Worm (Caenorhabditis elegans): ENCODE data around the gene F36A4.4.
A peak's percentile ranks its signal among the peaks of the same experiment; 100 is the strongest.

The F36A4.4 gene

ce11 chrIV:4247770-4248169, 19.6 kb upstream of the F36A4.4 start, which contains the start of gene ama-1:
TSS of gene ama-1 (plus strand) at chrIV:4248070.
- TF ChIP-seq nhr-11 (tag; optimal IDR thresholded peaks at IDR 0.05) (no peak), nhr-6 (tag; optimal IDR thresholded peaks at IDR 0.05) (no peak), crh-2 (tag; optimal IDR thresholded peaks at IDR 0.05) (no peak), ztf-4 (tag; optimal IDR thresholded peaks at IDR 0.05) (no peak), F13H6.1 (tag; optimal IDR thresholded peaks at IDR 0.05) (no peak)

ce11 chrIV:4254989-4255582, 12.3 kb upstream of the F36A4.4 start:
- TF ChIP-seq mbf-1 (tag; optimal IDR thresholded peaks at IDR 0.05) (no peak), mdl-1 (tag; optimal IDR thresholded peaks at IDR 0.05) (no peak), alr-1 (tag; optimal IDR thresholded peaks at IDR 0.05) (no peak), C34F6.9 (tag; optimal IDR thresholded peaks at IDR 0.05) (no peak), skn-1 (tag; optimal IDR thresholded peaks at IDR 0.05) (no peak), ztf-11 (tag; optimal IDR thresholded peaks at IDR 0.05) (no peak), crh-2 (tag; optimal IDR thresholded peaks at IDR 0.05) (no peak), aly-2 (tag; optimal IDR thresholded peaks at IDR 0.05) (no peak), Y55F3AM.14 (GFP tag; optimal IDR thresholded peaks at IDR 0.05) (no peak), snpc-4 (tag; optimal IDR thresholded peaks at IDR 0.05) (no peak), peb-1 (tag; optimal IDR thresholded peaks at IDR 0.05) (no peak), ztf-1 (GFP tag; conservative IDR thresholded peaks at IDR 0.05) (no peak), mab-5 (tag; optimal IDR thresholded peaks at IDR 0.05) (no peak), unc-55 (GFP tag; optimal IDR thresholded peaks at IDR 0.05) (no peak), egl-27 (tag; optimal IDR thresholded peaks at IDR 0.05) (no peak), nhr-23 (tag; optimal IDR thresholded peaks at IDR 0.05) (no peak), nhr-25 (tag; optimal IDR thresholded peaks at IDR 0.05) (no peak), nhr-11 (tag; optimal IDR thresholded peaks at IDR 0.05) (no peak)

- TF ChIP-seq lin-13 (GFP tag; optimal IDR thresholded peaks at IDR 0.05) (no peak), fos-1 (tag; optimal IDR thresholded peaks at IDR 0.05) (peak; percentile 78)
Measured at ce11 chrIV:4259433-4259832, 8.0 kb upstream of the F36A4.4 start.

ce11 chrIV:4262993-4263392, 4.4 kb upstream of the F36A4.4 start, which contains the start of gene col-33:
TSS of gene col-33 (plus strand) at chrIV:4263293.
- TF ChIP-seq sem-4 (tag; optimal IDR thresholded peaks at IDR 0.05), result no peak
- no peak for TF ChIP-seq C34F6.9 (tag; optimal IDR thresholded peaks at IDR 0.05)
- TF ChIP-seq sma-3 (GFP tag; optimal IDR thresholded peaks at IDR 0.05), result no peak
- TF ChIP-seq nhr-129 (tag; optimal IDR thresholded peaks at IDR 0.05), result no peak
- TF ChIP-seq ztf-1 (GFP tag; conservative IDR thresholded peaks at IDR 0.05), result no peak
- no peak for TF ChIP-seq nhr-12 (tag; optimal IDR thresholded peaks at IDR 0.05)

ce11 chrIV:4264649-4265048, 2.8 kb upstream of the F36A4.4 start:
- TF ChIP-seq ztf-4 (tag; optimal IDR thresholded peaks at IDR 0.05) (no peak), crh-2 (tag; optimal IDR thresholded peaks at IDR 0.05) (no peak), Y55F3AM.14 (GFP tag; optimal IDR thresholded peaks at IDR 0.05) (no peak), unc-62 (GFP tag; optimal IDR thresholded peaks at IDR 0.05) (no peak), nhr-77 (tag; optimal IDR thresholded peaks at IDR 0.05) (no peak), alr-1 (tag; optimal IDR thresholded peaks at IDR 0.05) (no peak), elt-3 (tag; optimal IDR thresholded peaks at IDR 0.05) (no peak), blmp-1 (tag; optimal IDR thresholded peaks at IDR 0.05; ENCODE audit: insufficient read depth) (no peak), fos-1 (tag; optimal IDR thresholded peaks at IDR 0.05) (no peak), snpc-4 (tag; optimal IDR thresholded peaks at IDR 0.05) (no peak)

- no peak for TF ChIP-seq lin-13 (GFP tag; optimal IDR thresholded peaks at IDR 0.05)
- no peak for TF ChIP-seq ZK546.5 (tag; optimal IDR thresholded peaks at IDR 0.05)
- TF ChIP-seq nhr-77 (tag; optimal IDR thresholded peaks at IDR 0.05), result no peak
Measured at ce11 chrIV:4265224-4265623, 2.2 kb upstream of the F36A4.4 start, which contains the start of gene F36A4.5. TSS of gene F36A4.5 (plus strand) at chrIV:4265524.
